Worm (Caenorhabditis elegans) whole organism, young adult: ENCODE data around the gene F47E1.1.
"Not testable (repeated sequence)": the region's sequence is repeated elsewhere in the genome, so short reads cannot be mapped to it uniquely, and the experiment has no call there.

Source experiments
- B0261.1 ChIP-seq: sonication (generic microtip); optimal IDR thresholded peaks from 2 replicates; lab custom pipeline; 2016; ENCODE audit warnings: mild to moderate bottlenecking, missing genetic modification characterization, moderate library complexity, missing compliant biosample characterization
- D2030.7 ChIP-seq: fragments of 200-800 bp; sonication (Bioruptor generic); IDR thresholded peaks from 2 replicates; pipeline ENCODE4 v1.3.6; 2022; ENCODE audit warnings: missing genetic modification reagents, missing genetic modification characterization, missing compliant biosample characterization
- F10E7.11 ChIP-seq: sonication (generic microtip); optimal IDR thresholded peaks from 2 replicates; lab custom pipeline; 2017; ENCODE audit warnings: mild to moderate bottlenecking, missing genetic modification characterization, moderate library complexity, missing compliant biosample characterization
- F23B12.7 ChIP-seq: sonication (generic microtip); optimal IDR thresholded peaks from 2 replicates; lab custom pipeline; 2017; ENCODE audit warnings: missing genetic modification characterization, mild to moderate bottlenecking, missing compliant biosample characterization, antibody characterized with exemption, moderate library complexity; ENCODE audit not compliant: insufficient read depth
- F37B4.10 ChIP-seq: fragments of 200-800 bp; sonication (Bioruptor generic); IDR thresholded peaks from 2 replicates; pipeline ENCODE4 v1.3.6; 2022; ENCODE audit warnings: missing genetic modification characterization, missing compliant biosample characterization
- F49E8.2 ChIP-seq: sonication (generic microtip); optimal IDR thresholded peaks from 3 replicates; lab custom pipeline; 2017; ENCODE audit warnings: missing genetic modification characterization, mild to moderate bottlenecking, missing compliant biosample characterization, antibody characterized with exemption, moderate library complexity; ENCODE audit not compliant: insufficient read depth
- F55B11.4 ChIP-seq: sonication (generic microtip); optimal IDR thresholded peaks from 2 replicates; lab custom pipeline; 2016; ENCODE audit warnings: missing compliant biosample characterization, missing genetic modification characterization, borderline replicate concordance; ENCODE audit not compliant: insufficient read depth
- K12H6.12 ChIP-seq: fragments of 200-800 bp; sonication (Bioruptor generic); optimal IDR thresholded peaks from 2 replicates; lab custom pipeline; 2018; ENCODE audit warnings: mild to moderate bottlenecking, missing genetic modification characterization, missing compliant biosample characterization
- T07F8.4 ChIP-seq: sonication (generic microtip); optimal IDR thresholded peaks from 2 replicates; lab custom pipeline; 2016; ENCODE audit warnings: mild to moderate bottlenecking, missing genetic modification characterization, moderate library complexity, missing compliant biosample characterization
- T26A5.8 ChIP-seq: sonication (generic microtip); optimal IDR thresholded peaks from 2 replicates; lab custom pipeline; 2016; ENCODE audit warnings: missing genetic modification characterization, missing compliant biosample characterization
- Y53F4B.3 ChIP-seq: fragments of 200-800 bp; sonication (Bioruptor generic); IDR thresholded peaks from 2 replicates; pipeline ENCODE4 v1.3.6; 2022; ENCODE audit warnings: missing genetic modification reagents, missing genetic modification characterization, missing compliant biosample characterization
- Y56A3A.18 ChIP-seq: fragments of 200-800 bp; sonication (Bioruptor generic); IDR thresholded peaks from 2 replicates; pipeline ENCODE4 v1.3.6; 2022; ENCODE audit warnings: missing genetic modification reagents, missing genetic modification characterization, missing compliant biosample characterization
- Y67H2A.10 ChIP-seq: fragments of 200-800 bp; sonication (Bioruptor generic); conservative IDR thresholded peaks from 2 replicates; pipeline ENCODE4 v1.3.6; 2022; ENCODE audit warnings: missing genetic modification reagents, missing genetic modification characterization, missing compliant biosample characterization
- ZK185.1 ChIP-seq: sonication (generic microtip); optimal IDR thresholded peaks from 2 replicates; lab custom pipeline; 2016; ENCODE audit warnings: mild to moderate bottlenecking, missing genetic modification characterization, missing compliant biosample characterization; ENCODE audit not compliant: poor library complexity, severe bottlenecking
- ama-1 ChIP-seq, 3 experiments: fragments of 150-350 bp in 1 of 3; sonication (generic microtip) in 2 of 3; optimal IDR thresholded peaks; 2 replicates each; lab custom pipeline; 2014 to 2018; ENCODE audit warnings: missing biosample characterization in 2 of 3, missing genetic modification characterization in 2 of 3, missing genetic modification reagents in 2 of 3
- athp-1 ChIP-seq: sonication (generic microtip); optimal IDR thresholded peaks from 2 replicates; lab custom pipeline; 2017; ENCODE audit warnings: mild to moderate bottlenecking, missing genetic modification characterization, missing compliant biosample characterization
- attf-6 ChIP-seq: fragments of 200-800 bp; sonication (Bioruptor generic); IDR thresholded peaks from 2 replicates; pipeline ENCODE4 v1.3.6; 2022; ENCODE audit warnings: missing genetic modification reagents, missing genetic modification characterization, missing compliant biosample characterization
- die-1 ChIP-seq: sonication (generic microtip); optimal IDR thresholded peaks from 2 replicates; lab custom pipeline; 2016; ENCODE audit warnings: missing genotype, mild to moderate bottlenecking, missing genetic modification characterization, missing compliant biosample characterization
- dpff-1 ChIP-seq: sonication (generic microtip); optimal IDR thresholded peaks from 2 replicates; lab custom pipeline; 2017; ENCODE audit warnings: mild to moderate bottlenecking, missing genetic modification characterization, missing compliant biosample characterization
- egrh-3 ChIP-seq: fragments of 200-800 bp; sonication (Bioruptor generic); IDR thresholded peaks from 2 replicates; pipeline ENCODE4 v1.3.6; 2022; ENCODE audit warnings: missing genetic modification reagents, missing genetic modification characterization, missing compliant biosample characterization
- ekl-4 ChIP-seq: fragments of 200-800 bp; sonication (Bioruptor generic); IDR thresholded peaks from 2 replicates; pipeline ENCODE4 v1.3.6; 2022; ENCODE audit warnings: missing genetic modification reagents, missing genetic modification characterization, missing compliant biosample characterization
- hmg-1.2 ChIP-seq: fragments of 200-800 bp; sonication (Bioruptor generic); IDR thresholded peaks from 2 replicates; pipeline ENCODE4 v1.3.6; 2022; ENCODE audit warnings: missing genetic modification reagents, missing genetic modification characterization, missing compliant biosample characterization
- lin-26 ChIP-seq: fragments of 200-800 bp; sonication (Bioruptor generic); IDR thresholded peaks from 2 replicates; pipeline ENCODE4 v1.3.6; 2022; ENCODE audit warnings: missing genetic modification reagents, missing genetic modification characterization, missing compliant biosample characterization
- lin-54 ChIP-seq: fragments of 200-800 bp; sonication (Bioruptor generic); optimal IDR thresholded peaks from 2 replicates; lab custom pipeline; 2018; ENCODE audit warnings: mild to moderate bottlenecking, missing genetic modification characterization, missing compliant biosample characterization
- lsy-27 ChIP-seq: sonication (generic microtip); optimal IDR thresholded peaks from 2 replicates; lab custom pipeline; 2017; ENCODE audit warnings: missing genetic modification characterization, mild to moderate bottlenecking, missing compliant biosample characterization, antibody characterized with exemption, missing genotype, borderline replicate concordance; ENCODE audit not compliant: insufficient read depth
- madf-3 ChIP-seq: fragments of 200-800 bp; sonication (Bioruptor generic); IDR thresholded peaks from 2 replicates; pipeline ENCODE4 v1.3.6; 2022; ENCODE audit warnings: missing genetic modification reagents, missing genetic modification characterization, missing compliant biosample characterization
- madf-6 ChIP-seq: fragments of 200-800 bp; sonication (Bioruptor generic); IDR thresholded peaks from 2 replicates; pipeline ENCODE4 v1.3.6; 2022; ENCODE audit warnings: missing genetic modification reagents, missing genetic modification characterization, missing compliant biosample characterization
- mcd-1 ChIP-seq: fragments of 200-800 bp; sonication (Bioruptor generic); IDR thresholded peaks from 2 replicates; pipeline ENCODE4 v1.3.6; 2022; ENCODE audit warnings: missing genetic modification reagents, missing genetic modification characterization, missing compliant biosample characterization
- mes-4 ChIP-seq: sonication (generic microtip); optimal IDR thresholded peaks from 2 replicates; lab custom pipeline; 2016; ENCODE audit warnings: missing genotype, missing genetic modification characterization, missing compliant biosample characterization
- mxl-1 ChIP-seq: sonication (generic microtip); optimal IDR thresholded peaks from 2 replicates; lab custom pipeline; 2016; ENCODE audit warnings: missing genetic modification characterization, missing compliant biosample characterization
- nfya-1 ChIP-seq: sonication (generic microtip); optimal IDR thresholded peaks from 2 replicates; lab custom pipeline; 2017; ENCODE audit warnings: antibody characterized with exemption, missing compliant biosample characterization, missing genetic modification characterization, borderline replicate concordance; ENCODE audit not compliant: insufficient read depth
- nfyb-1 ChIP-seq: fragments of 200-800 bp; sonication (Bioruptor generic); IDR thresholded peaks from 2 replicates; pipeline ENCODE4 v1.3.6; 2022; ENCODE audit warnings: missing genetic modification reagents, missing genetic modification characterization, missing compliant biosample characterization
- nhr-120 ChIP-seq: fragments of 200-800 bp; sonication (Bioruptor generic); IDR thresholded peaks from 2 replicates; pipeline ENCODE4 v1.3.6; 2022; ENCODE audit warnings: missing genetic modification characterization, missing compliant biosample characterization
- nhr-90 ChIP-seq: sonication (generic microtip); optimal IDR thresholded peaks from 2 replicates; lab custom pipeline; 2016; ENCODE audit warnings: missing genotype, mild to moderate bottlenecking, missing genetic modification characterization, missing compliant biosample characterization
- pbrm-1 ChIP-seq: fragments of 200-800 bp; sonication (Bioruptor generic); IDR thresholded peaks from 2 replicates; pipeline ENCODE4 v1.3.6; 2022; ENCODE audit warnings: missing genetic modification reagents, missing genetic modification characterization, missing compliant biosample characterization
- rcor-1 ChIP-seq: fragments of 200-800 bp; sonication (Bioruptor generic); IDR thresholded peaks from 2 replicates; pipeline ENCODE4 v1.3.6; 2022; ENCODE audit warnings: missing genetic modification reagents, missing genetic modification characterization, missing compliant biosample characterization
- rec-8 ChIP-seq, 2 experiments: sonication (generic microtip); optimal IDR thresholded peaks; 2 replicates each; lab custom pipeline; 2016; ENCODE audit warnings: mild to moderate bottlenecking in 2 of 2, missing genetic modification characterization in 2 of 2, missing genetic modification reagents in 2 of 2, missing genotype in 2 of 2, missing biosample characterization in 1 of 2, missing compliant biosample characterization in 1 of 2, moderate library complexity in 1 of 2
- rpc-1 ChIP-seq, 2 experiments: fragments of 150-350 bp in 1 of 2; sonication (generic microtip) in 1 of 2; optimal IDR thresholded peaks; 2 replicates each; lab custom pipeline; 2014 to 2018; ENCODE audit warnings: missing biosample characterization in 1 of 2, missing genetic modification characterization in 1 of 2, missing genetic modification reagents in 1 of 2, missing genotype in 1 of 2
- snpc-3.4 ChIP-seq: sonication (generic microtip); optimal IDR thresholded peaks from 2 replicates; lab custom pipeline; 2017; ENCODE audit warnings: missing genetic modification characterization, mild to moderate bottlenecking, missing compliant biosample characterization, antibody characterized with exemption, moderate library complexity, missing genotype, missing genetic modification reagents
- tbp1 ChIP-seq: fragments of 200-800 bp; sonication (Bioruptor generic); optimal IDR thresholded peaks from 2 replicates; lab custom pipeline; 2018; ENCODE audit warnings: mild to moderate bottlenecking, missing genetic modification characterization, missing compliant biosample characterization
- ztf-18 ChIP-seq: sonication (generic microtip); optimal IDR thresholded peaks from 2 replicates; lab custom pipeline; 2016; ENCODE audit warnings: missing genotype, mild to moderate bottlenecking, missing genetic modification characterization, missing compliant biosample characterization
- ztf-22 ChIP-seq: fragments of 200-800 bp; sonication (Bioruptor generic); optimal IDR thresholded peaks from 2 replicates; lab custom pipeline; 2018; ENCODE audit warnings: mild to moderate bottlenecking, missing genetic modification characterization, moderate library complexity, missing compliant biosample characterization
- ztf-25 ChIP-seq: fragments of 200-800 bp; sonication (Bioruptor generic); IDR thresholded peaks from 2 replicates; pipeline ENCODE4 v1.3.6; 2022; ENCODE audit warnings: missing genetic modification reagents, missing genetic modification characterization, missing compliant biosample characterization
- ztf-28 ChIP-seq: fragments of 200-800 bp; sonication (Bioruptor generic); IDR thresholded peaks from 2 replicates; pipeline ENCODE4 v1.3.6; 2022; ENCODE audit warnings: missing genetic modification reagents, missing genetic modification characterization, missing compliant biosample characterization
- ztf-6 ChIP-seq: fragments of 200-800 bp; sonication (Bioruptor generic); IDR thresholded peaks from 2 replicates; pipeline ENCODE4 v1.3.6; 2022; ENCODE audit warnings: missing genetic modification reagents, missing genetic modification characterization, missing compliant biosample characterization

The F47E1.1 gene

ce11 chrX:9090562-9090961 lies 13.6 kb downstream of the F47E1.1 start:
- TF ChIP-seq mes-4 (tag; lab: Kevin White, UChicago), result peak; percentile 55
- TF ChIP-seq ztf-18 (tag; lab: Kevin White, UChicago), result peak; percentile 27
- peak; percentile 58 for TF ChIP-seq die-1 (tag; lab: Kevin White, UChicago)
- TF ChIP-seq rpc-1 (optimal IDR thresholded peaks at IDR 0.05; lab: Kevin White, UChicago), result peak; percentile 78
- peak; percentile 82 for TF ChIP-seq rpc-1 (tag; optimal IDR thresholded peaks at IDR 0.05; lab: Kevin White, UChicago)
- TF ChIP-seq ZK185.1 (tag; lab: Kevin White, UChicago), result peak; percentile 15
- 0 out of 2 replicates have a peak, but pooled peaks have one; percentile 63 for TF ChIP-seq nhr-120
- TF ChIP-seq snpc-3.4 (tag; lab: Kevin White, UChicago), result peak; percentile 68
- peak; percentile 26 for TF ChIP-seq T07F8.4 (tag; lab: Kevin White, UChicago)
- peak; percentile 6; the same call in 1 of the 2 replicates for TF ChIP-seq rcor-1 (GFP tag; lab: Robert Waterston, UW)
- peak; percentile 82 for TF ChIP-seq B0261.1 (tag; lab: Kevin White, UChicago)
- TF ChIP-seq ekl-4 (GFP tag; lab: Robert Waterston, UW), result peak; percentile 47; the same call in 1 of the 2 replicates
- TF ChIP-seq mxl-1 (tag; lab: Kevin White, UChicago), result peak; percentile 17
- 0 out of 2 replicates have a peak, but pooled peaks have one; percentile 84 for TF ChIP-seq F37B4.10 (GFP tag; lab: Robert Waterston, UW)
- peak in 1 of 2 experiments; percentile 44 for TF ChIP-seq rec-8 (tag; optimal IDR thresholded peaks at IDR 0.05; lab: Kevin White, UChicago)
- 0 out of 2 replicates have a peak, but pooled peaks have one; percentile 58 for TF ChIP-seq attf-6 (GFP tag; lab: Robert Waterston, UW)
- TF ChIP-seq mcd-1 (GFP tag; lab: Robert Waterston, UW), result peak; percentile 32; the same call in 1 of the 2 replicates
- peak; percentile 62; the same call in 1 of the 2 replicates for TF ChIP-seq Y56A3A.18 (GFP tag; lab: Robert Waterston, UW)
- peak; percentile 8; the same call in 1 of the 2 replicates for TF ChIP-seq ztf-25 (GFP tag; lab: Robert Waterston, UW)
- peak; percentile 12 for TF ChIP-seq F23B12.7 (tag; lab: Kevin White, UChicago)
- peak; percentile 40 for TF ChIP-seq pbrm-1
- TF ChIP-seq tbp1 (GFP tag; lab: Kevin White, UChicago), result peak; percentile 87
- TF ChIP-seq ama-1 (optimal IDR thresholded peaks at IDR 0.05; lab: Kevin White, UChicago), result not testable (repeated sequence)
- TF ChIP-seq ama-1 (GFP tag; optimal IDR thresholded peaks at IDR 0.05; lab: Kevin White, UChicago), result peak in 1 of 2 experiments; percentile 34
- peak; percentile 64; the same call in 1 of the 2 replicates for TF ChIP-seq nfyb-1
- 0 out of 2 replicates have a peak, but pooled peaks have one; percentile 12 for TF ChIP-seq madf-3
- TF ChIP-seq D2030.7 (GFP tag; lab: Robert Waterston, UW), result 0 out of 2 replicates have a peak, but pooled peaks have one; percentile 39
- TF ChIP-seq F49E8.2 (tag; lab: Kevin White, UChicago), result peak; percentile 39
- TF ChIP-seq lin-54, result peak; percentile 5
- TF ChIP-seq hmg-1.2 (GFP tag; lab: Robert Waterston, UW), result peak; percentile 65
- 0 out of 2 replicates have a peak, but pooled peaks have one; percentile 34 for TF ChIP-seq madf-6
- peak; percentile 15; the same call in 1 of the 2 replicates for TF ChIP-seq egrh-3 (GFP tag; lab: Robert Waterston, UW)
- TF ChIP-seq ztf-28 (GFP tag; lab: Robert Waterston, UW), result 0 out of 2 replicates have a peak, but pooled peaks have one; percentile 28
- peak; percentile 74; the same call in 1 of the 2 replicates for TF ChIP-seq lin-26 (GFP tag; lab: Robert Waterston, UW)
- peak; percentile 16 for TF ChIP-seq nhr-90 (tag; lab: Kevin White, UChicago)
- peak; percentile 2 for TF ChIP-seq athp-1 (tag; lab: Kevin White, UChicago)
- TF ChIP-seq, all 124 proteins: peak for 34; not testable (repeated sequence) for 90

ce11 chrX:9091380-9091779 lies 14.4 kb downstream of the F47E1.1 start:
- no peak for TF ChIP-seq Y53F4B.3 (GFP tag; lab: Robert Waterston, UW)
- TF ChIP-seq F55B11.4 (tag; lab: Kevin White, UChicago), result no peak
- peak; percentile 29 for TF ChIP-seq lsy-27 (tag; lab: Kevin White, UChicago)
- no peak for TF ChIP-seq ztf-22 (GFP tag; lab: Kevin White, UChicago)
- TF ChIP-seq Y67H2A.10, result no peak
- no peak for TF ChIP-seq F49E8.2 (tag; lab: Kevin White, UChicago)
- TF ChIP-seq dpff-1, result peak; percentile 60
- TF ChIP-seq ztf-6 (GFP tag; lab: Robert Waterston, UW), result no peak
- no peak for TF ChIP-seq F10E7.11 (tag; lab: Kevin White, UChicago)
- peak; percentile 9 for TF ChIP-seq T26A5.8 (tag; lab: Kevin White, UChicago)
- TF ChIP-seq K12H6.12 (tag; lab: Kevin White, UChicago), result peak; percentile 14
- no peak for TF ChIP-seq nfya-1 (tag; lab: Kevin White, UChicago)
